Fruit fly (Drosophila melanogaster) S2 (cell line): ENCODE measurements around the gene CG17190.

Experiments used
- CG8478 ChIP-seq: fragments of >200 bp; optimal IDR thresholded peaks from 2 replicates; lab custom pipeline; 2018
- CTCF ChIP-seq, 2 experiments: fragments of >200 bp; optimal IDR thresholded peaks; 2 replicates each; lab custom pipeline; 2018

DNA sequence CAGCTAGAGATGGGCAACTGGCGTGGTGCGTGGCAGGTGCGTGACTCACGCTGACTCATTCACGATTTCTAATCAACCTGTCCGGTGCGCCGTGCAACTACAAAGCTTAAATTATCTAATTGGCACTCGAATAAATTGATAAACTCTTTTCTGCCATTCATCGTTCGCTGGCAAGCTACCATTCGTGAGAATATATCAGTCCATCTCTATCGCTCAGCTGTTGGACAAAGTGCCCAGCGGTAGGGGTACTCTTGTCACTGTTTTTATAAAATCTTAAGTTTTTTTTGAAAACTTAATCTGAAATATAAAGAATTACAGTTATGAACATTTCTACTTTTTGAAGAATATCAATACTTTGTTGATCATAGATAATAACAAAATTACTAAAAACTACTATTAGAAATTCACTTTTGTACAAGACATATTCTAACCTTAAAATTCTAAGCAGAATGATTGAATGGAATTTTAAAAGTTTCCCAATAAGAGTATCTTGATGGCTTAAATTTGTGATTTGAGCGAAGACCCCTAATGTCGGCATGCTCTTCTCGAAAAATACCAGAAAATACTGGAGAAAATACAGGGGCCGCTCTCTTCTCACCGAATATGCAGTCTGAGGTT is 8.0 kb upstream of the CG17190 start, which contains the start of the genes PIG-L and psidin:
- no peak for TF ChIP-seq CTCF (optimal IDR thresholded peaks at IDR 0.05; lab: Kevin White, UChicago)
- no peak for TF ChIP-seq CG8478
